Fruit fly (Drosophila melanogaster): Measurements from ENCODE around the gene CG42821.

Gene CG42821

dm6 chr3R:17385329-17386019, 27.4 kb upstream of the CG42821 start (continued):
- peak; percentile 57 for TF ChIP-seq vfl (GFP tag; optimal IDR thresholded peaks at IDR 0.05)
- TF ChIP-seq danr (GFP tag; IDR thresholded peaks at IDR 0.05), result peak; percentile 38; the same call in 1 of the 2 replicates
- no peak for TF ChIP-seq h (optimal IDR thresholded peaks at IDR 0.05)
- peak; percentile 42 for TF ChIP-seq CG31441 (GFP tag; IDR thresholded peaks at IDR 0.05)
- peak; percentile 8; the same call in 1 of the 3 replicates for TF ChIP-seq CG16813 (GFP tag; IDR thresholded peaks at IDR 0.05; ENCODE audit: partially characterized antibody)
- peak; percentile 97 for TF ChIP-seq stwl (tag; optimal IDR thresholded peaks at IDR 0.05)
- peak; percentile 74 for TF ChIP-seq YL-1 (GFP tag; optimal IDR thresholded peaks at IDR 0.05)
- peak; percentile 5 for TF ChIP-seq schlank (tag; optimal IDR thresholded peaks at IDR 0.05)
- TF ChIP-seq GATAe (GFP tag; conservative IDR thresholded peaks at IDR 0.05), result no peak
- peak; percentile 32 for TF ChIP-seq Dip3 (GFP tag; optimal IDR thresholded peaks at IDR 0.05)
- TF ChIP-seq CG11723 (GFP tag; optimal IDR thresholded peaks at IDR 0.05), result no peak
- TF ChIP-seq CG14050 (GFP tag; IDR thresholded peaks at IDR 0.05), result peak; percentile 20; the same call in 2 of the 3 replicates
- no peak for TF ChIP-seq cg (GFP tag; optimal IDR thresholded peaks at IDR 0.05)
- peak; percentile 44 for TF ChIP-seq Sox102F (GFP tag; optimal IDR thresholded peaks at IDR 0.05)
- TF ChIP-seq slbo (GFP tag; IDR thresholded peaks at IDR 0.05), result peak; percentile 58
- no peak; the same call in 1 of the 2 replicates for TF ChIP-seq tna (GFP tag; IDR thresholded peaks at IDR 0.05; ENCODE audit: partially characterized antibody)
- TF ChIP-seq tup (GFP tag; optimal IDR thresholded peaks at IDR 0.05), result peak; percentile 63
- peak; percentile 40; the same call in 1 of the 2 replicates for TF ChIP-seq ara (GFP tag; IDR thresholded peaks at IDR 0.05)
- TF ChIP-seq sim (GFP tag; IDR thresholded peaks at IDR 0.05), result no peak
- no peak for TF ChIP-seq Tbp (GFP tag; optimal IDR thresholded peaks at IDR 0.05)
- peak; percentile 66 for TF ChIP-seq grau (tag; optimal IDR thresholded peaks at IDR 0.05)
- peak; percentile 16 for TF ChIP-seq CG11398 (GFP tag; optimal IDR thresholded peaks at IDR 0.05)
- TF ChIP-seq lmd (GFP tag; IDR thresholded peaks at IDR 0.05), result peak; percentile 64; the same call in 1 of the 2 replicates
- TF ChIP-seq CG4820 (GFP tag; optimal IDR thresholded peaks at IDR 0.05), result peak; percentile 15
- TF ChIP-seq Ets97D (GFP tag; optimal IDR thresholded peaks at IDR 0.05), result peak; percentile 94
- TF ChIP-seq CG14860 (GFP tag; IDR thresholded peaks at IDR 0.05; ENCODE audit: partially characterized antibody), result no peak
- peak; percentile 84 for TF ChIP-seq mam (GFP tag; optimal IDR thresholded peaks at IDR 0.05)
- peak; percentile 16 for TF ChIP-seq CG8089 (GFP tag; optimal IDR thresholded peaks at IDR 0.05)
- TF ChIP-seq CG13624 (GFP tag; optimal IDR thresholded peaks at IDR 0.05), result peak; percentile 80
- peak; percentile 84 for TF ChIP-seq gfzf (GFP tag; optimal IDR thresholded peaks at IDR 0.05)
- peak; percentile 64 for TF ChIP-seq cwo (GFP tag; optimal IDR thresholded peaks at IDR 0.05)
- no peak for TF ChIP-seq D19B (GFP tag; optimal IDR thresholded peaks at IDR 0.05)
- peak; percentile 64 for TF ChIP-seq CG11247 (GFP tag; IDR thresholded peaks at IDR 0.05)
- TF ChIP-seq Poxn (GFP tag; IDR thresholded peaks at IDR 0.05), result 0 out of 2 replicates have a peak, but pooled peaks have one; percentile 38
- peak; percentile 98 for TF ChIP-seq CG10267 (tag; optimal IDR thresholded peaks at IDR 0.05)
- no peak for TF ChIP-seq CG42726 (GFP tag; IDR thresholded peaks at IDR 0.05; ENCODE audit: partially characterized antibody)
- TF ChIP-seq CG8478 (optimal IDR thresholded peaks at IDR 0.05), result no peak
- peak; percentile 50; the same call in 1 of the 3 replicates for TF ChIP-seq sr (GFP tag; IDR thresholded peaks at IDR 0.05)
- peak; percentile 3 for TF ChIP-seq CG17385 (GFP tag; optimal IDR thresholded peaks at IDR 0.05)
- TF ChIP-seq Abd-B (GFP tag; optimal IDR thresholded peaks at IDR 0.05), result no peak
- peak; percentile 69 for TF ChIP-seq CoRest (tag; optimal IDR thresholded peaks at IDR 0.05)
- TF ChIP-seq CG15514 (GFP tag; optimal IDR thresholded peaks at IDR 0.05), result peak; percentile 91
- TF ChIP-seq Myb (GFP tag; optimal IDR thresholded peaks at IDR 0.05), result peak; percentile 81
- no peak for TF ChIP-seq Rx (GFP tag; IDR thresholded peaks at IDR 0.05)
- no peak for TF ChIP-seq CG17568 (GFP tag; optimal IDR thresholded peaks at IDR 0.05)
- TF ChIP-seq crol (GFP tag; IDR thresholded peaks at IDR 0.05), result no peak
- no peak for TF ChIP-seq Hr39 (optimal IDR thresholded peaks at IDR 0.05)
- TF ChIP-seq unc-4 (GFP tag; IDR thresholded peaks at IDR 0.05; ENCODE audit: partially characterized antibody), result peak; percentile 46; the same call in 1 of the 2 replicates
- TF ChIP-seq CG6689 (GFP tag; IDR thresholded peaks at IDR 0.05), result peak; percentile 56; the same call in 1 of the 2 replicates
- peak; percentile 21 for TF ChIP-seq zen (tag; optimal IDR thresholded peaks at IDR 0.05)

All from whole organism, embryonic.